Fruit fly (Drosophila melanogaster) whole organism, embryonic: Measurements from ENCODE around the gene CG32161.
A peak's percentile ranks its signal among the peaks of the same experiment; 100 is the strongest.

Source experiments
- Blimp-1 ChIP-seq: fragments of 200-800 bp; sonication (Bioruptor generic); optimal IDR thresholded peaks from 3 replicates; lab custom pipeline; 2018; ENCODE audit warnings: missing biosample characterization, missing genetic modification characterization, mild to moderate bottlenecking, moderate library complexity, missing genetic modification reagents
- CG10147 ChIP-seq: fragments of 200-800 bp; sonication (Bioruptor generic); optimal IDR thresholded peaks from 2 replicates; lab custom pipeline; 2019; ENCODE audit warnings: missing biosample characterization, mild to moderate bottlenecking, missing genetic modification characterization, moderate library complexity
- CG10321 ChIP-seq: fragments of 200-800 bp; sonication (Bioruptor generic); IDR thresholded peaks from 2 replicates; pipeline ENCODE4 v1.3.6; 2022; ENCODE audit warnings: missing biosample characterization, missing genetic modification characterization
- CG12659 ChIP-seq: fragments of 200-800 bp; sonication (Bioruptor generic); optimal IDR thresholded peaks from 3 replicates; lab custom pipeline; 2017; ENCODE audit warnings: mild to moderate bottlenecking, missing biosample characterization, missing genetic modification reagents, missing genetic modification characterization
- CG12942 ChIP-seq: fragments of 200-800 bp; sonication (Bioruptor generic); optimal IDR thresholded peaks from 3 replicates; lab custom pipeline; 2016; ENCODE audit warnings: missing biosample characterization, missing genetic modification characterization
- CG17361 ChIP-seq: fragments of 200-800 bp; sonication (Bioruptor generic); IDR thresholded peaks from 3 replicates; pipeline ENCODE4 v1.3.6; 2022; ENCODE audit warnings: missing biosample characterization, missing genetic modification characterization
- CG2129 ChIP-seq: fragments of 200-800 bp; sonication (Bioruptor generic); IDR thresholded peaks from 2 replicates; pipeline ENCODE4 v1.3.6; 2022; ENCODE audit warnings: missing biosample characterization, missing genetic modification characterization; ENCODE audit not compliant: partially characterized antibody
- CG2202 ChIP-seq: fragments of 200-800 bp; sonication (Bioruptor generic); optimal IDR thresholded peaks from 2 replicates; lab custom pipeline; 2018; ENCODE audit warnings: missing biosample characterization, mild to moderate bottlenecking, missing genetic modification characterization
- CG30020 ChIP-seq: fragments of 200-800 bp; optimal IDR thresholded peaks from 2 replicates; lab custom pipeline; 2019; ENCODE audit warnings: missing biosample characterization, mild to moderate bottlenecking, missing genetic modification characterization, moderate library complexity
- CG3726 ChIP-seq: fragments of 200-800 bp; sonication (Bioruptor generic); IDR thresholded peaks from 3 replicates; pipeline ENCODE4, ENCODE4 v1.3.6; 2022; ENCODE audit warnings: missing biosample characterization, missing genetic modification characterization
- CG4424 ChIP-seq: fragments of 200-800 bp; sonication (Bioruptor generic); optimal IDR thresholded peaks from 3 replicates; lab custom pipeline; 2016; ENCODE audit warnings: missing biosample characterization, missing genetic modification characterization
- CG6272 ChIP-seq: fragments of 200-800 bp; sonication (Bioruptor generic); IDR thresholded peaks from 2 replicates; pipeline ENCODE4 v1.3.6; 2022; ENCODE audit warnings: missing biosample characterization, missing genetic modification characterization
- CG6683 ChIP-seq: fragments of 200-800 bp; sonication (Bioruptor generic); optimal IDR thresholded peaks from 2 replicates; lab custom pipeline; 2017; ENCODE audit warnings: missing biosample characterization, mild to moderate bottlenecking, missing genetic modification characterization, missing genetic modification reagents
- CG6791 ChIP-seq: fragments of 200-800 bp; sonication (Bioruptor generic); IDR thresholded peaks from 3 replicates; pipeline ENCODE4 v1.3.6; 2022; ENCODE audit warnings: missing biosample characterization, missing genetic modification characterization; ENCODE audit not compliant: partially characterized antibody
- CG8765 ChIP-seq: fragments of 200-800 bp; sonication (Bioruptor generic); IDR thresholded peaks from 2 replicates; pipeline ENCODE4 v1.3.6; 2022; ENCODE audit warnings: missing biosample characterization, missing genetic modification characterization
- CG8924 ChIP-seq: fragments of 200-800 bp; optimal IDR thresholded peaks from 3 replicates; lab custom pipeline; 2019; ENCODE audit warnings: missing biosample characterization, mild to moderate bottlenecking, missing genetic modification characterization, moderate library complexity
- CkIIα-i1 ChIP-seq: fragments of 200-800 bp; sonication (Bioruptor generic); IDR thresholded peaks from 2 replicates; pipeline ENCODE4 v1.3.6; 2022; ENCODE audit warnings: missing biosample characterization, missing genetic modification characterization
- CoRest ChIP-seq: fragments of 200-800 bp; sonication (Bioruptor generic); optimal IDR thresholded peaks from 3 replicates; lab custom pipeline; 2018; ENCODE audit warnings: missing biosample characterization, mild to moderate bottlenecking, missing genetic modification characterization, moderate library complexity
- D19B ChIP-seq: fragments of 200-800 bp; sonication (Bioruptor generic); optimal IDR thresholded peaks from 2 replicates; lab custom pipeline; 2017; ENCODE audit warnings: missing biosample characterization, mild to moderate bottlenecking, missing genetic modification characterization
- Eip74EF ChIP-seq, 2 experiments: fragments of 200-800 bp in 1 of 2; fragments of >200 bp in 1 of 2; sonication (Bioruptor generic) in 1 of 2; optimal IDR thresholded peaks; 2 replicates each; lab custom pipeline; 2017 to 2019; ENCODE audit warnings: missing biosample characterization in 2 of 2, missing genetic modification characterization in 2 of 2, mild to moderate bottlenecking in 1 of 2, moderate library complexity in 1 of 2
- Ets97D ChIP-seq: fragments of 200-800 bp; sonication (Bioruptor generic); optimal IDR thresholded peaks from 3 replicates; lab custom pipeline; 2016; ENCODE audit warnings: missing biosample characterization, missing genetic modification characterization
- GATAe ChIP-seq: fragments of 200-800 bp; sonication (Bioruptor generic); conservative IDR thresholded peaks from 2 replicates; pipeline ENCODE4 v1.3.6; 2022; ENCODE audit warnings: missing biosample characterization, missing genetic modification characterization
- Gsc ChIP-seq: fragments of 200-800 bp; sonication (Bioruptor generic); IDR thresholded peaks from 2 replicates; pipeline ENCODE4 v1.3.6; 2022; ENCODE audit warnings: missing biosample characterization, missing genetic modification characterization
- HLH3B ChIP-seq: fragments of 200-800 bp; sonication (Bioruptor generic); IDR thresholded peaks from 2 replicates; pipeline ENCODE4 v1.3.6; 2022; ENCODE audit warnings: missing biosample characterization, missing genetic modification characterization
- HLH54F ChIP-seq: fragments of 200-800 bp; sonication (Bioruptor generic); optimal IDR thresholded peaks from 3 replicates; lab custom pipeline; 2016; ENCODE audit warnings: missing biosample characterization, missing genetic modification characterization
- Hr51 ChIP-seq, 2 experiments: fragments of 200-800 bp; sonication (Bioruptor generic); optimal IDR thresholded peaks; 2 replicates in 1 of 2; 3 replicates in 1 of 2; lab custom pipeline; 2016 to 2018; ENCODE audit warnings: missing biosample characterization in 2 of 2, missing genetic modification characterization in 2 of 2, mild to moderate bottlenecking in 1 of 2, moderate library complexity in 1 of 2
- Lim3 ChIP-seq: fragments of 200-800 bp; sonication (Bioruptor generic); IDR thresholded peaks from 2 replicates; pipeline ENCODE4 v1.3.6; 2022; ENCODE audit warnings: missing biosample characterization, missing genetic modification characterization
- MBD-R2 ChIP-seq: fragments of 200-800 bp; sonication (Bioruptor generic); IDR thresholded peaks from 2 replicates; pipeline ENCODE4 v1.3.6; 2022; ENCODE audit warnings: missing biosample characterization, missing genetic modification characterization
- Myb ChIP-seq: fragments of 200-800 bp; sonication (Bioruptor generic); optimal IDR thresholded peaks from 2 replicates; lab custom pipeline; 2016; ENCODE audit warnings: missing biosample characterization, missing genetic modification characterization
- Ravus ChIP-seq: fragments of 200-800 bp; sonication (Bioruptor generic); IDR thresholded peaks from 2 replicates; pipeline ENCODE4 v1.3.6; 2022; ENCODE audit warnings: missing biosample characterization, missing genetic modification characterization
- Rfx ChIP-seq: fragments of 200-800 bp; sonication (Bioruptor generic); IDR thresholded peaks from 2 replicates; pipeline ENCODE4 v1.3.6; 2022; ENCODE audit warnings: missing biosample characterization, missing genetic modification characterization
- Trl ChIP-seq, 3 experiments: fragments of >200 bp in 2 of 3; fragments of 200-800 bp in 1 of 3; sonication (Bioruptor generic) in 1 of 3; optimal IDR thresholded peaks; 2 replicates in 1 of 3; 3 replicates in 2 of 3; lab custom pipeline; 2016 to 2017; ENCODE audit warnings: missing biosample characterization in 1 of 3, missing genetic modification characterization in 1 of 3
- bowl ChIP-seq: fragments of 200-800 bp; sonication (Bioruptor generic); IDR thresholded peaks from 2 replicates; pipeline ENCODE4 v1.3.6; 2022; ENCODE audit warnings: missing biosample characterization, missing genetic modification characterization
- chm ChIP-seq: fragments of 200-800 bp; sonication (Bioruptor generic); IDR thresholded peaks from 2 replicates; pipeline ENCODE4 v1.3.6; 2022; ENCODE audit warnings: missing biosample characterization, missing genetic modification characterization
- corto ChIP-seq: fragments of 200-800 bp; sonication (Bioruptor generic); optimal IDR thresholded peaks from 2 replicates; lab custom pipeline; 2016; ENCODE audit warnings: missing biosample characterization, mild to moderate bottlenecking, missing genetic modification characterization, moderate library complexity
- dysf ChIP-seq: fragments of 200-800 bp; sonication (Bioruptor generic); IDR thresholded peaks from 3 replicates; pipeline ENCODE4 v1.3.6; 2022; ENCODE audit warnings: missing biosample characterization, missing genetic modification characterization
- gce ChIP-seq: fragments of 200-800 bp; sonication (Bioruptor generic); IDR thresholded peaks from 3 replicates; pipeline ENCODE4 v1.3.6; 2022; ENCODE audit warnings: missing biosample characterization, missing genetic modification characterization
- gt ChIP-seq: fragments of 200-800 bp; sonication (Bioruptor generic); IDR thresholded peaks from 2 replicates; pipeline ENCODE4 v1.3.6; 2022; ENCODE audit warnings: missing biosample characterization, missing genetic modification characterization
- hbn ChIP-seq: fragments of 200-800 bp; sonication (Bioruptor generic); IDR thresholded peaks from 2 replicates; pipeline ENCODE4 v1.3.6; 2022; ENCODE audit warnings: missing biosample characterization, missing genetic modification characterization; ENCODE audit not compliant: partially characterized antibody
- inv ChIP-seq: fragments of 200-800 bp; sonication (Bioruptor generic); IDR thresholded peaks from 2 replicates; pipeline ENCODE4 v1.3.6; 2022; ENCODE audit warnings: missing biosample characterization, missing genetic modification characterization; ENCODE audit not compliant: partially characterized antibody
- kah ChIP-seq: fragments of 200-800 bp; sonication (Bioruptor generic); optimal IDR thresholded peaks from 2 replicates; lab custom pipeline; 2018; ENCODE audit warnings: missing biosample characterization, mild to moderate bottlenecking, missing genetic modification characterization
- lbe ChIP-seq: fragments of 200-800 bp; sonication (Bioruptor generic); optimal IDR thresholded peaks from 2 replicates; lab custom pipeline; 2016; ENCODE audit warnings: missing biosample characterization, mild to moderate bottlenecking, missing genetic modification characterization
- nmo ChIP-seq: fragments of 200-800 bp; sonication (Bioruptor generic); optimal IDR thresholded peaks from 2 replicates; lab custom pipeline; 2018; ENCODE audit warnings: missing biosample characterization, mild to moderate bottlenecking, missing genetic modification characterization, moderate library complexity
- org-1 ChIP-seq: fragments of 200-800 bp; sonication (Bioruptor generic); optimal IDR thresholded peaks from 2 replicates; lab custom pipeline; 2017; ENCODE audit warnings: missing biosample characterization, missing genetic modification characterization
- sc ChIP-seq, 3 experiments: fragments of >200 bp in 2 of 3; fragments of 200-800 bp in 1 of 3; sonication (Bioruptor generic) in 1 of 3; optimal IDR thresholded peaks; 2 replicates in 2 of 3; 3 replicates in 1 of 3; lab custom pipeline; 2017; ENCODE audit warnings: mild to moderate bottlenecking in 1 of 3, missing biosample characterization in 1 of 3, missing genetic modification characterization in 1 of 3, missing genetic modification reagents in 1 of 3
- toy ChIP-seq: fragments of 200-800 bp; sonication (Bioruptor generic); IDR thresholded peaks from 2 replicates; pipeline ENCODE4 v1.3.6; 2022; ENCODE audit warnings: missing biosample characterization, missing genetic modification characterization
- zen2 ChIP-seq: fragments of 200-800 bp; sonication (Bioruptor generic); IDR thresholded peaks from 3 replicates; pipeline ENCODE4 v1.3.6; 2022; ENCODE audit warnings: missing biosample characterization, missing genetic modification characterization; ENCODE audit not compliant: partially characterized antibody

The CG32161 gene

DNA sequence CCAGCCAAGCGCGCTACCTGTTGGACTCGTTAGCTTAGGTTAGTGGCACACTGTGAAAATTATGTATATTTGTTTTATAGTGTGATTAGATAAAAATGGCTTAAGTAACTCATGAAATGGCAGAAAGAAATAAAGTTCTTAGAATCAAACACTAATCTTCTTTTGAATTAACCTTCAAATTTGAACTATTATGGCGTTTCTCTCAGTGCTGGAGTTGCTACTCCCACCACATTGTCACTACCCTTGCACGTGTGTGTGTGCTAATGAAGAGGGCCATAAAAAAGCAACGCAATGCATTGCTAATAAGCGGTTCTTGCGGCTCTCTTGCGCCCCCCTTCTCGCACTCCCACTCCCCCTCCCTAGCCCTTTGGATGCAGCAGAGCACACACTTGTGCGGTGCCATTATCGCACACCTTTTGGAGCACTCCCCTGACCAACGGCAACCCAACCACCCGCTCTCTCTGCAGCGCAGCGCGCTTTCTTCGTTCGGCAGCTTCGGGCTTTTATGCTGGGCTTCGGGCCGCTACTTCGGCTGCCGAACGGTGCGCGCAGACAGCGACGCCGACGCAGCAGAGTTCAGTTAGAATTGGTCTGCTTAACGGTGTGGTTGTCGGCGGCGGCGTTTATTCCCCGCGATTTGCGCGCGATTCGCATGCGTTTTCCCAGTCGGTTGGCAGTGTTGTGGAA lies 44.8 kb downstream of the CG32161 start (continued):
- TF ChIP-seq Ets97D (GFP tag; lab: Kevin White, UChicago) (peak; percentile 42), CG6272 (GFP tag; lab: Robert Waterston, UW) (peak; percentile 71), Myb (peak; percentile 56), Gsc (GFP tag; lab: Robert Waterston, UW) (peak; percentile 84), toy (GFP tag; lab: Robert Waterston, UW) (peak; percentile 63; the same call in 1 of the 2 replicates), GATAe (GFP tag; lab: Robert Waterston, UW) (peak; percentile 67), MBD-R2 (GFP tag; lab: Robert Waterston, UW) (peak; percentile 54; the same call in 1 of the 2 replicates), CG3726 (GFP tag; lab: Robert Waterston, UW) (peak; percentile 86), CG12659 (GFP tag; lab: Kevin White, UChicago) (peak; percentile 88), chm (peak; percentile 94), lbe (GFP tag; lab: Kevin White, UChicago) (no peak), HLH3B (GFP tag; lab: Robert Waterston, UW) (peak; percentile 95), Eip74EF (GFP tag; optimal IDR thresholded peaks at IDR 0.05; lab: Kevin White, UChicago) (peak in 1 of 2 experiments; percentile 86), org-1 (GFP tag; lab: Kevin White, UChicago) (peak; percentile 86), gt (GFP tag; lab: Robert Waterston, UW) (peak; percentile 79; the same call in 1 of the 2 replicates), CG12942 (GFP tag; lab: Kevin White, UChicago) (peak; percentile 81), Ravus (GFP tag; lab: Robert Waterston, UW) (peak; percentile 73), kah (GFP tag; lab: Kevin White, UChicago) (peak; percentile 74), CG30020 (tag; lab: Kevin White, UChicago) (peak; percentile 49), CG10147 (GFP tag; lab: Kevin White, UChicago) (peak; percentile 66), CG6683 (GFP tag; lab: Kevin White, UChicago) (peak; percentile 29), Trl (optimal IDR thresholded peaks at IDR 0.05; lab: Kevin White, UChicago) (peak; percentile 35 to 50), Trl (GFP tag; optimal IDR thresholded peaks at IDR 0.05; lab: Kevin White, UChicago) (peak; percentile 86), CG17361 (GFP tag; lab: Robert Waterston, UW) (peak; percentile 91), Lim3 (GFP tag; lab: Robert Waterston, UW) (peak; percentile 79; the same call in 1 of the 2 replicates), CoRest (tag; lab: Kevin White, UChicago) (peak; percentile 87), inv (GFP tag; lab: Robert Waterston, UW) (no peak), hbn (GFP tag; lab: Robert Waterston, UW) (no peak), Rfx (GFP tag; lab: Robert Waterston, UW) (peak; percentile 75), Hr51 (GFP tag; optimal IDR thresholded peaks at IDR 0.05; lab: Kevin White, UChicago) (peak; percentile 72 to 91), dysf (peak; percentile 91; the same call in 2 of the 3 replicates), corto (GFP tag; lab: Kevin White, UChicago) (no peak), gce (GFP tag; lab: Robert Waterston, UW) (peak; percentile 87), CkIIα-i1 (GFP tag; lab: Robert Waterston, UW) (peak; percentile 70; the same call in 1 of the 2 replicates), CG4424 (GFP tag; lab: Kevin White, UChicago) (peak; percentile 94), CG2129 (no peak), CG8924 (peak; percentile 90), CG10321 (no peak), CG6791 (GFP tag; lab: Robert Waterston, UW) (no peak; the same call in 2 of the 3 replicates), nmo (GFP tag; lab: Kevin White, UChicago) (peak; percentile 94), zen2 (GFP tag; lab: Robert Waterston, UW) (peak; percentile 36; the same call in 1 of the 3 replicates), CG2202 (tag; lab: Kevin White, UChicago) (peak; percentile 90), bowl (GFP tag; lab: Robert Waterston, UW) (peak; percentile 81; the same call in 1 of the 2 replicates), HLH54F (GFP tag; lab: Kevin White, UChicago) (peak; percentile 57), D19B (GFP tag; lab: Kevin White, UChicago) (peak; percentile 42), CG8765 (GFP tag; lab: Robert Waterston, UW) (no peak), Blimp-1 (GFP tag; lab: Kevin White, UChicago) (peak; percentile 93), sc (optimal IDR thresholded peaks at IDR 0.05; lab: Kevin White, UChicago) (no peak), sc (GFP tag; optimal IDR thresholded peaks at IDR 0.05; lab: Kevin White, UChicago) (peak; percentile 89)
